5 worm cellular contexts compared by ENCODE assay signal in genomic region chrX:9467573-9467972, ce11.
A peak's percentile ranks its signal among the peaks of the same experiment; 100 is the strongest.
TF ChIP-seq lines count a peak whose summit lies in the region.

No protein-coding gene starts in this region.

TF ChIP-seq in whole organism, L1 larva, 84 proteins besides CTCF, POLR2A, EP300 and RAD21 (continues in another document):
- TF ChIP-seq fkh-8 (tag; optimal IDR thresholded peaks at IDR 0.05; lab: Kevin White, UChicago) (peak; percentile 33), nhr-76 (tag; optimal IDR thresholded peaks at IDR 0.05; lab: Kevin White, UChicago) (peak; percentile 4), hlh-4 (tag; optimal IDR thresholded peaks at IDR 0.05; lab: Kevin White, UChicago) (no peak), lsy-2 (tag; optimal IDR thresholded peaks at IDR 0.05; lab: Kevin White, UChicago) (peak; percentile 63 to 68), hpl-2 (GFP tag; optimal IDR thresholded peaks at IDR 0.05; lab: Kevin White, UChicago) (no peak), mab-9 (GFP tag; IDR thresholded peaks at IDR 0.05; lab: Robert Waterston, UW) (peak; percentile 48), lin-39 (tag; optimal IDR thresholded peaks at IDR 0.05; lab: Kevin White, UChicago) (peak; percentile 32), blmp-1 (tag; optimal IDR thresholded peaks at IDR 0.05; lab: Kevin White, UChicago) (peak; percentile 34), ceh-8 (GFP tag; optimal IDR thresholded peaks at IDR 0.05; lab: Kevin White, UChicago) (peak; percentile 77), aly-2 (tag; optimal IDR thresholded peaks at IDR 0.05; lab: Kevin White, UChicago) (no peak), nhr-85 (tag; lab: Kevin White, UChicago) (peak; percentile 48), lir-3 (tag; optimal IDR thresholded peaks at IDR 0.05; lab: Kevin White, UChicago; ENCODE audit: poor library complexity) (peak; percentile 62), snpc-4 (tag; optimal IDR thresholded peaks at IDR 0.05; lab: Kevin White, UChicago) (peak; percentile 28), mdl-1 (tag; optimal IDR thresholded peaks at IDR 0.05; lab: Kevin White, UChicago) (peak in 1 of 2 experiments; percentile 66), dpl-1 (GFP tag; optimal IDR thresholded peaks at IDR 0.05; lab: Kevin White, UChicago) (no peak), C04F5.9 (tag; optimal IDR thresholded peaks at IDR 0.05; lab: Kevin White, UChicago) (no peak), xbp-1 (tag; optimal IDR thresholded peaks at IDR 0.05; lab: Kevin White, UChicago) (peak; percentile 74), tlp-1 (tag; optimal IDR thresholded peaks at IDR 0.05; lab: Kevin White, UChicago) (no peak), lin-15B (tag; optimal IDR thresholded peaks at IDR 0.05; lab: Kevin White, UChicago) (no peak)

TF ChIP-seq in whole organism, L3 larva, 47 proteins besides CTCF, POLR2A, EP300 and RAD21 (continues in another document):
- peak; percentile 91 for TF ChIP-seq nhr-43 (tag; optimal IDR thresholded peaks at IDR 0.05; lab: Kevin White, UChicago; ENCODE audit: poor library complexity, severe bottlenecking)
- peak; percentile 55 for TF ChIP-seq nhr-23 (tag; optimal IDR thresholded peaks at IDR 0.05; lab: Kevin White, UChicago)
- no peak for TF ChIP-seq nhr-76 (tag; optimal IDR thresholded peaks at IDR 0.05; lab: Kevin White, UChicago)
- TF ChIP-seq mdl-1 (tag; optimal IDR thresholded peaks at IDR 0.05; lab: Kevin White, UChicago): no peak
- peak; percentile 40 for TF ChIP-seq lin-39 (tag; optimal IDR thresholded peaks at IDR 0.05; lab: Kevin White, UChicago)
- no peak for TF ChIP-seq zag-1 (tag; optimal IDR thresholded peaks at IDR 0.05; lab: Kevin White, UChicago)
- TF ChIP-seq nhr-67 (tag; optimal IDR thresholded peaks at IDR 0.05; lab: Kevin White, UChicago): no peak
- TF ChIP-seq sea-2 (GFP tag; optimal IDR thresholded peaks at IDR 0.05; lab: Kevin White, UChicago): no peak
- TF ChIP-seq pqm-1 (tag; optimal IDR thresholded peaks at IDR 0.05; lab: Kevin White, UChicago): no peak
- TF ChIP-seq ztf-4 (tag; optimal IDR thresholded peaks at IDR 0.05; lab: Kevin White, UChicago): peak; percentile 19
- no peak for TF ChIP-seq nhr-12 (tag; optimal IDR thresholded peaks at IDR 0.05; lab: Kevin White, UChicago)
- peak; percentile 41 for TF ChIP-seq nfya-1 (tag; optimal IDR thresholded peaks at IDR 0.05; lab: Kevin White, UChicago; ENCODE audit: insufficient read depth)
- peak; percentile 78 for TF ChIP-seq egl-5 (tag; optimal IDR thresholded peaks at IDR 0.05; lab: Kevin White, UChicago)
- no peak for TF ChIP-seq ama-1 (optimal IDR thresholded peaks at IDR 0.05; lab: Kevin White, UChicago)
- peak; percentile 77 for TF ChIP-seq tbx-2 (tag; optimal IDR thresholded peaks at IDR 0.05; lab: Kevin White, UChicago)
- no peak for TF ChIP-seq fkh-10 (GFP tag; optimal IDR thresholded peaks at IDR 0.05; lab: Kevin White, UChicago)
- peak; percentile 45 for TF ChIP-seq nhr-25 (tag; optimal IDR thresholded peaks at IDR 0.05; lab: Kevin White, UChicago)
- no peak for TF ChIP-seq unc-39 (tag; optimal IDR thresholded peaks at IDR 0.05; lab: Kevin White, UChicago)
- no peak for TF ChIP-seq nhr-11 (tag; optimal IDR thresholded peaks at IDR 0.05; lab: Kevin White, UChicago)

TF ChIP-seq in whole organism, early embryonic, 17 proteins besides CTCF, POLR2A, EP300 and RAD21:
- TF ChIP-seq ceh-13 (GFP tag; optimal IDR thresholded peaks at IDR 0.05; lab: Kevin White, UChicago): peak; percentile 78
- TF ChIP-seq ets-7 (tag; optimal IDR thresholded peaks at IDR 0.05; lab: Kevin White, UChicago): peak; percentile 72
- TF ChIP-seq hmbx-1 (tag; optimal IDR thresholded peaks at IDR 0.05; lab: Kevin White, UChicago): peak; percentile 79
- peak; percentile 84 for TF ChIP-seq tbx-37 (GFP tag; conservative IDR thresholded peaks at IDR 0.05; lab: Robert Waterston, UW)
- TF ChIP-seq hmg-4 (GFP tag; optimal IDR thresholded peaks at IDR 0.05; lab: Kevin White, UChicago): peak; percentile 90
- TF ChIP-seq ama-1 (optimal IDR thresholded peaks at IDR 0.05; lab: Kevin White, UChicago): no peak
- TF ChIP-seq F13C5.2 (tag; optimal IDR thresholded peaks at IDR 0.05; lab: Kevin White, UChicago): peak; percentile 94
- peak; percentile 91 for TF ChIP-seq sea-1 (GFP tag; conservative IDR thresholded peaks at IDR 0.05; lab: Robert Waterston, UW)
- peak; percentile 89 for TF ChIP-seq B0310.2 (tag; optimal IDR thresholded peaks at IDR 0.05; lab: Kevin White, UChicago)
- peak; percentile 84 for TF ChIP-seq hnd-1 (tag; optimal IDR thresholded peaks at IDR 0.05; lab: Kevin White, UChicago)
- peak; percentile 45 for TF ChIP-seq tra-4 (tag; optimal IDR thresholded peaks at IDR 0.05; lab: Kevin White, UChicago)
- TF ChIP-seq tbx-11 (GFP tag; IDR thresholded peaks at IDR 0.05; lab: Robert Waterston, UW): peak; percentile 90
- TF ChIP-seq aly-1 (tag; optimal IDR thresholded peaks at IDR 0.05; lab: Kevin White, UChicago): peak; percentile 90
- TF ChIP-seq ceh-36 (tag; optimal IDR thresholded peaks at IDR 0.05; lab: Kevin White, UChicago): peak; percentile 88
- TF ChIP-seq scrt-1 (GFP tag; IDR thresholded peaks at IDR 0.05; lab: Robert Waterston, UW): peak; percentile 92
- TF ChIP-seq pes-1 (GFP tag; IDR thresholded peaks at IDR 0.05; lab: Robert Waterston, UW): peak; percentile 96
- peak; percentile 93 for TF ChIP-seq flt-1 (GFP tag; IDR thresholded peaks at IDR 0.05; lab: Robert Waterston, UW)

TF ChIP-seq in whole organism, midembryonic, 9 proteins besides CTCF, POLR2A, EP300 and RAD21:
- peak; percentile 90 for TF ChIP-seq klf-2 (GFP tag; conservative IDR thresholded peaks at IDR 0.05; lab: Robert Waterston, UW)
- peak; percentile 94 for TF ChIP-seq tab-1 (GFP tag; IDR thresholded peaks at IDR 0.05; lab: Robert Waterston, UW)
- peak; percentile 75 for TF ChIP-seq med-1 (GFP tag; optimal IDR thresholded peaks at IDR 0.05; lab: Kevin White, UChicago; ENCODE audit: insufficient read depth)
- peak; percentile 87 for TF ChIP-seq ref-1 (GFP tag; conservative IDR thresholded peaks at IDR 0.05; lab: Robert Waterston, UW)
- peak; percentile 84 for TF ChIP-seq cog-1 (tag; optimal IDR thresholded peaks at IDR 0.05; lab: Kevin White, UChicago)
- TF ChIP-seq ztf-23 (GFP tag; IDR thresholded peaks at IDR 0.05; lab: Robert Waterston, UW): peak; percentile 94
- peak; percentile 91 for TF ChIP-seq T22C8.4 (GFP tag; IDR thresholded peaks at IDR 0.05; lab: Robert Waterston, UW)
- peak; percentile 97 for TF ChIP-seq flt-1 (GFP tag; IDR thresholded peaks at IDR 0.05; lab: Robert Waterston, UW)
- peak; percentile 92 for TF ChIP-seq ztf-29 (GFP tag; IDR thresholded peaks at IDR 0.05; lab: Robert Waterston, UW)

TF ChIP-seq in whole organism, young adult, 124 proteins besides CTCF, POLR2A, EP300 and RAD21 (continues in another document):
- TF ChIP-seq B0019.2 (GFP tag; conservative IDR thresholded peaks at IDR 0.05; lab: Robert Waterston, UW) (no peak), nhr-27 (tag; optimal IDR thresholded peaks at IDR 0.05; lab: Kevin White, UChicago) (peak; percentile 34), let-526 (GFP tag; IDR thresholded peaks at IDR 0.05; lab: Robert Waterston, UW) (0 out of 2 replicates have a peak, but pooled peaks have one; percentile 9), B0261.1 (tag; optimal IDR thresholded peaks at IDR 0.05; lab: Kevin White, UChicago) (peak; percentile 92), K12H6.12 (tag; optimal IDR thresholded peaks at IDR 0.05; lab: Kevin White, UChicago) (peak; percentile 37), tlf-1 (GFP tag; optimal IDR thresholded peaks at IDR 0.05; lab: Kevin White, UChicago) (peak; percentile 47), snpc-1.3 (tag; optimal IDR thresholded peaks at IDR 0.05; lab: Kevin White, UChicago; ENCODE audit: insufficient read depth) (peak; percentile 75), ztf-3 (GFP tag; optimal IDR thresholded peaks at IDR 0.05; lab: Kevin White, UChicago) (peak; percentile 51), ceh-100 (GFP tag; IDR thresholded peaks at IDR 0.05; lab: Robert Waterston, UW) (peak; percentile 29; the same call in 1 of the 2 replicates), tbx-9 (tag; optimal IDR thresholded peaks at IDR 0.05; lab: Kevin White, UChicago; ENCODE audit: borderline replicate concordance) (peak; percentile 36), F39B2.1 (GFP tag; IDR thresholded peaks at IDR 0.05; lab: Robert Waterston, UW) (no peak), ama-1 (optimal IDR thresholded peaks at IDR 0.05; lab: Kevin White, UChicago) (no peak), ama-1 (GFP tag; optimal IDR thresholded peaks at IDR 0.05; lab: Kevin White, UChicago) (peak in 1 of 2 experiments; percentile 72), F57A8.1 (GFP tag; optimal IDR thresholded peaks at IDR 0.05; lab: Kevin White, UChicago) (no peak), rpc-1 (optimal IDR thresholded peaks at IDR 0.05; lab: Kevin White, UChicago) (peak; percentile 96), rpc-1 (tag; optimal IDR thresholded peaks at IDR 0.05; lab: Kevin White, UChicago) (peak; percentile 93), T07F8.4 (tag; optimal IDR thresholded peaks at IDR 0.05; lab: Kevin White, UChicago) (peak; percentile 77), lir-1 (GFP tag; conservative IDR thresholded peaks at IDR 0.05; lab: Robert Waterston, UW) (no peak; the same call in 1 of the 2 replicates), nfyb-1 (GFP tag; IDR thresholded peaks at IDR 0.05; lab: Robert Waterston, UW) (peak; percentile 80), attf-5 (GFP tag; optimal IDR thresholded peaks at IDR 0.05; lab: Kevin White, UChicago) (no peak), lin-54 (GFP tag; optimal IDR thresholded peaks at IDR 0.05; lab: Kevin White, UChicago) (no peak), die-1 (tag; optimal IDR thresholded peaks at IDR 0.05; lab: Kevin White, UChicago) (peak; percentile 86), ceh-27 (GFP tag; optimal IDR thresholded peaks at IDR 0.05; lab: Kevin White, UChicago) (peak; percentile 59), B0035.1 (tag; optimal IDR thresholded peaks at IDR 0.05; lab: Kevin White, UChicago) (peak; percentile 80), tbp1 (GFP tag; optimal IDR thresholded peaks at IDR 0.05; lab: Kevin White, UChicago) (peak; percentile 94), ztf-18 (tag; optimal IDR thresholded peaks at IDR 0.05; lab: Kevin White, UChicago) (peak; percentile 66), chd-7 (tag; optimal IDR thresholded peaks at IDR 0.05; lab: Kevin White, UChicago) (no peak), ZK185.1 (tag; optimal IDR thresholded peaks at IDR 0.05; lab: Kevin White, UChicago; ENCODE audit: poor library complexity, severe bottlenecking) (peak; percentile 95), egl-18 (GFP tag; IDR thresholded peaks at IDR 0.05; lab: Robert Waterston, UW) (no peak), ztf-26 (tag; optimal IDR thresholded peaks at IDR 0.05; lab: Kevin White, UChicago) (peak; percentile 79), lsy-27 (tag; optimal IDR thresholded peaks at IDR 0.05; lab: Kevin White, UChicago; ENCODE audit: borderline replicate concordance, insufficient read depth) (no peak), K11D2.4 (GFP tag; IDR thresholded peaks at IDR 0.05; lab: Robert Waterston, UW) (peak; percentile 78), C06A6.2 (GFP tag; conservative IDR thresholded peaks at IDR 0.05; lab: Robert Waterston, UW) (0 out of 2 replicates have a peak, but pooled peaks have one; percentile 16), snpc-1.1 (tag; optimal IDR thresholded peaks at IDR 0.05; lab: Kevin White, UChicago; ENCODE audit: insufficient read depth) (no peak)

Comparison
In these comparisons a context has a peak if more than half of its experiments do, and no peak if none do; other contexts are left out.
1. Of the 8 proteins assayed by ChIP-seq in both whole organism, young adult and whole organism, L1 larva: peak only in whole organism, young adult: unc-130; only in whole organism, L1 larva: none; in both: lin-35, nhr-90 and snpc-4; in neither: 2; mixed calls (peak in some experiments, not most) for 2.